Worm (Caenorhabditis elegans) whole organism, midembryonic: ENCODE results near the gene F57C12.6.

ENCODE experiments used
- cog-1 ChIP-seq: sonication (generic microtip); optimal IDR thresholded peaks from 2 replicates; lab custom pipeline; 2016; ENCODE audit warnings: missing genetic modification characterization, missing compliant biosample characterization
- klf-2 ChIP-seq: fragments of 200-800 bp; sonication (Bioruptor generic); conservative IDR thresholded peaks from 2 replicates; pipeline ENCODE4 v1.3.6; 2022; ENCODE audit warnings: missing genetic modification reagents, missing genetic modification characterization, missing compliant biosample characterization
- tab-1 ChIP-seq: fragments of 200-800 bp; sonication (Bioruptor generic); IDR thresholded peaks from 2 replicates; pipeline ENCODE4 v1.3.6; 2022; ENCODE audit warnings: missing genetic modification characterization, missing compliant biosample characterization

- no peak for TF ChIP-seq klf-2 (GFP tag; lab: Robert Waterston, UW)
- no peak for TF ChIP-seq tab-1 (GFP tag; lab: Robert Waterston, UW)
- no peak for TF ChIP-seq cog-1
These were observed 28.0 kb upstream of the F57C12.6 start for ce11 chrX:581754-582153.
